Fruit fly (Drosophila melanogaster): Measurements from ENCODE around the gene ich.

ich gene

DNA sequence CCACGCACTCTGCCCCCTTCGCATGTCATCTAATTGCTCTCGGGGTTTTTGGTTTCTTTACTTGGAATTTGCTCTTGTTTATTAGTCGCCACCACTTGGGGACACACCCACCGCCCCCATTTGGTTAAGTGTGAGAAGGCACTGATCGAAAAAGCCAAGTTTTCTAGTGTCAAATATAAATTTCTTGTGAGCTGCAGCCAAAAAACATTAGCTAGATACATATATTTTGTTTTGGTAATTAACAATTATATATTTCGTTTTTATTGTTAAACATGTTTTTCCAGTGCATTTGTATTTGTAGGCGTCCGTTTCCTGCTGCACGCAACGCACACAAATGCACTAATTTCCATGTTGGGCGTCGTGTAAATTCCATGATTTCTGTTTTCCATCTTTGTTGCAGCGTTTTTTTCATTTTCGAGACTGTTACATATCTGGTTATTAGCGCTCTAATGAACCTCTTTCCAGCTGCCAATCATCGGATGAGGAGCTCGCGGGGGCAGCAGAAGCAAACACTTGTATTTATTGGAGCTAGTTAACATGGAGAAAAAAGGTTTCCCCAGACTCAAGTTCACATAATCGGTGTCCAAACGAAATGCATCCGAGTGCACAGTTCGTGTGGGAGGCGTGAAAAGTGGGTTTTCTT is 42.6 kb downstream of the ich start:
- TF ChIP-seq Pif1A (GFP tag; optimal IDR thresholded peaks at IDR 0.05) = peak; percentile 51
- TF ChIP-seq Snoo (tag; optimal IDR thresholded peaks at IDR 0.05) = no peak
- TF ChIP-seq CG8301 (tag; optimal IDR thresholded peaks at IDR 0.05) = no peak
- TF ChIP-seq Ets98B (GFP tag; IDR thresholded peaks at IDR 0.05) = peak; percentile 79
- TF ChIP-seq CG32121 (GFP tag; IDR thresholded peaks at IDR 0.05) = peak; percentile 68
- TF ChIP-seq EcR (GFP tag; optimal IDR thresholded peaks at IDR 0.05) = no peak
- TF ChIP-seq CG4496 (GFP tag; IDR thresholded peaks at IDR 0.05) = peak; percentile 81
- no peak for TF ChIP-seq CG10348 (GFP tag; IDR thresholded peaks at IDR 0.05)
- TF ChIP-seq CG13204 (GFP tag; optimal IDR thresholded peaks at IDR 0.05) = no peak
- peak; percentile 58; the same call in 2 of the 3 replicates for TF ChIP-seq fd96Ca (GFP tag; IDR thresholded peaks at IDR 0.05)
- TF ChIP-seq D1 (tag; optimal IDR thresholded peaks at IDR 0.05) = no peak
- TF ChIP-seq CG8159 (tag; optimal IDR thresholded peaks at IDR 0.05) = no peak
- TF ChIP-seq CG9948 (tag; optimal IDR thresholded peaks at IDR 0.05) = no peak
- peak; percentile 52 for TF ChIP-seq CG14655 (GFP tag; optimal IDR thresholded peaks at IDR 0.05)
- no peak for TF ChIP-seq Pif1B (GFP tag; optimal IDR thresholded peaks at IDR 0.05)
- no peak for TF ChIP-seq CG15710 (tag; optimal IDR thresholded peaks at IDR 0.05)
- TF ChIP-seq rn (GFP tag; IDR thresholded peaks at IDR 0.05) = no peak
- TF ChIP-seq CG34367 (tag; optimal IDR thresholded peaks at IDR 0.05) = no peak
- peak; percentile 43 for TF ChIP-seq CG12605 (GFP tag; IDR thresholded peaks at IDR 0.05)
- no peak for TF ChIP-seq CG17806 (tag; optimal IDR thresholded peaks at IDR 0.05)
- no peak for TF ChIP-seq gl (tag; optimal IDR thresholded peaks at IDR 0.05)

DNA sequence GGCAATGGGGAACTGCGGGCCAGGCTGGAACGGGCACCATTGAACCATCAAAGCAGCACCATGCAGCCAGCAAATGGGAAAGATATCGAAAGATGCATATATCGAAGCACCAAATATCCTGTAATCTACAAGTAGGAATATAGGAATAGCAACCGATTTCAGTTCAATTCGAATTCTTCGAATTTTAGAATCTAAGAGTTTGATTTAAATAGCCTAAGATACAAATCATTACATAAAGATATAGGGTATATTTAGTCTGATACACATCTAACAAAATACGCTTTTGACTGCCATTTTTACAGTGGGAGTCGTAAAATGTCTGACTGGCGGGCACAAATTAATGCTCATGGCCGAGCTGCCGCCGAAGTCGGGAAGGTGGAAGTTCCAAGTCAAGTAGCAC is 44.0 kb downstream of the ich start:
- TF ChIP-seq CG4496 (GFP tag; IDR thresholded peaks at IDR 0.05) (peak; percentile 26; the same call in 1 of the 3 replicates), CG8301 (tag; optimal IDR thresholded peaks at IDR 0.05) (peak; percentile 58), CG10348 (GFP tag; IDR thresholded peaks at IDR 0.05) (no peak), CG12605 (GFP tag; IDR thresholded peaks at IDR 0.05) (0 out of 2 replicates have a peak, but pooled peaks have one; percentile 23), fd96Ca (GFP tag; IDR thresholded peaks at IDR 0.05) (no peak), Pif1A (GFP tag; optimal IDR thresholded peaks at IDR 0.05) (peak; percentile 1), EcR (GFP tag; optimal IDR thresholded peaks at IDR 0.05) (no peak), CG15710 (tag; optimal IDR thresholded peaks at IDR 0.05) (no peak), gl (tag; optimal IDR thresholded peaks at IDR 0.05) (no peak), Pif1B (GFP tag; optimal IDR thresholded peaks at IDR 0.05) (no peak), D1 (tag; optimal IDR thresholded peaks at IDR 0.05) (no peak), CG34367 (tag; optimal IDR thresholded peaks at IDR 0.05) (no peak), CG8159 (tag; optimal IDR thresholded peaks at IDR 0.05) (no peak), CG9948 (tag; optimal IDR thresholded peaks at IDR 0.05) (peak; percentile 2), CG32121 (GFP tag; IDR thresholded peaks at IDR 0.05) (peak; percentile 53; the same call in 1 of the 2 replicates), CG14655 (GFP tag; optimal IDR thresholded peaks at IDR 0.05) (peak; percentile 46), rn (GFP tag; IDR thresholded peaks at IDR 0.05) (no peak)

- TF ChIP-seq CG17806 (tag; optimal IDR thresholded peaks at IDR 0.05) = no peak
- no peak; the same call in 1 of the 2 replicates for TF ChIP-seq Ets98B (GFP tag; IDR thresholded peaks at IDR 0.05)
- 0 out of 3 replicates have a peak, but pooled peaks have one; percentile 28 for TF ChIP-seq CG4496 (GFP tag; IDR thresholded peaks at IDR 0.05)
- 0 out of 2 replicates have a peak, but pooled peaks have one; percentile 26 for TF ChIP-seq CG12605 (GFP tag; IDR thresholded peaks at IDR 0.05)
- no peak for TF ChIP-seq CG8159 (tag; optimal IDR thresholded peaks at IDR 0.05)
- TF ChIP-seq CG10348 (GFP tag; IDR thresholded peaks at IDR 0.05) = no peak
Measured at dm6 chr3R:8915537-8916332, 47.1 kb downstream of the ich start.

dm6 chr3R:8914919-8915318 is 47.9 kb downstream of the ich start:
- TF ChIP-seq CG13204 (GFP tag; optimal IDR thresholded peaks at IDR 0.05) (no peak), EcR (GFP tag; optimal IDR thresholded peaks at IDR 0.05) (peak; percentile 79)

Data from whole organism, pupa.